Worm (Caenorhabditis elegans) whole organism, L1 larva: ENCODE data around the gene T04A6.2.

ENCODE experiments used
- C04F5.9 ChIP-seq: sonication (generic microtip); optimal IDR thresholded peaks from 2 replicates; lab custom pipeline; 2016; ENCODE audit warnings: missing genetic modification characterization, missing compliant biosample characterization
- C34B4.2 ChIP-seq: sonication (generic microtip); optimal IDR thresholded peaks from 2 replicates; lab custom pipeline; 2017; ENCODE audit warnings: mild to moderate bottlenecking, missing genetic modification characterization, missing compliant biosample characterization
- F16B12.6 ChIP-seq: fragments of 150-350 bp; optimal IDR thresholded peaks from 2 replicates; lab custom pipeline; 2014; ENCODE audit warnings: missing biosample characterization, missing genetic modification characterization
- Y116A8C.19 ChIP-seq: sonication (generic microtip); optimal IDR thresholded peaks from 2 replicates; lab custom pipeline; 2016; ENCODE audit warnings: missing compliant biosample characterization, missing genetic modification characterization, borderline replicate concordance
- aha-1 ChIP-seq: fragments of 150-350 bp; optimal IDR thresholded peaks from 2 replicates; lab custom pipeline; 2014; ENCODE audit warnings: missing biosample characterization, missing genetic modification characterization
- alr-1 ChIP-seq: fragments of 200-800 bp; sonication (Bioruptor generic); optimal IDR thresholded peaks from 2 replicates; lab custom pipeline; 2018; ENCODE audit warnings: borderline replicate concordance, mild to moderate bottlenecking, missing genetic modification characterization, missing compliant biosample characterization
- blmp-1 ChIP-seq: fragments of 150-350 bp; optimal IDR thresholded peaks from 2 replicates; lab custom pipeline; 2014; ENCODE audit warnings: missing biosample characterization, missing genetic modification characterization
- ceh-8 ChIP-seq: fragments of 200-800 bp; sonication (Bioruptor generic); optimal IDR thresholded peaks from 2 replicates; lab custom pipeline; 2018; ENCODE audit warnings: mild to moderate bottlenecking, missing genetic modification characterization, moderate library complexity, missing compliant biosample characterization
- ces-1 ChIP-seq: fragments of 150-350 bp; optimal IDR thresholded peaks from 2 replicates; lab custom pipeline; 2014; ENCODE audit warnings: missing biosample characterization, missing genetic modification reagents, missing genetic modification characterization
- efl-3 ChIP-seq: fragments of 200-800 bp; sonication (Bioruptor generic); optimal IDR thresholded peaks from 2 replicates; lab custom pipeline; 2018; ENCODE audit warnings: mild to moderate bottlenecking, missing genetic modification characterization, missing compliant biosample characterization
- egl-13 ChIP-seq: sonication (generic microtip); optimal IDR thresholded peaks from 2 replicates; lab custom pipeline; 2016; ENCODE audit warnings: missing genotype, missing genetic modification reagents, missing genetic modification characterization, missing compliant biosample characterization
- egl-27 ChIP-seq, 2 experiments: fragments of 150-350 bp in 1 of 2; sonication (generic microtip); optimal IDR thresholded peaks; 3 replicates each; lab custom pipeline; 2017 to 2018; ENCODE audit warnings: missing biosample characterization in 2 of 2, missing genetic modification characterization in 2 of 2, missing genetic modification reagents in 2 of 2
- elt-2 ChIP-seq: sonication (generic microtip); optimal IDR thresholded peaks from 2 replicates; lab custom pipeline; 2016; ENCODE audit warnings: missing genetic modification characterization, mild to moderate bottlenecking, inconsistent platforms, missing compliant biosample characterization, missing genetic modification reagents
- ets-5 ChIP-seq: fragments of 200-800 bp; sonication (Bioruptor generic); IDR thresholded peaks from 2 replicates; pipeline ENCODE4 v1.3.6; 2022; ENCODE audit warnings: missing genetic modification characterization, missing compliant biosample characterization
- fkh-10 ChIP-seq: sonication (generic microtip); optimal IDR thresholded peaks from 2 replicates; lab custom pipeline; 2017; ENCODE audit warnings: missing biosample characterization, missing genetic modification reagents, missing genetic modification characterization
- fkh-4 ChIP-seq: sonication (generic microtip); optimal IDR thresholded peaks from 2 replicates; lab custom pipeline; 2016; ENCODE audit warnings: missing compliant biosample characterization, missing genetic modification characterization, borderline replicate concordance
- fkh-8 ChIP-seq: sonication (generic microtip); optimal IDR thresholded peaks from 2 replicates; lab custom pipeline; 2016; ENCODE audit warnings: mild to moderate bottlenecking, missing genetic modification characterization, missing compliant biosample characterization
- grh-1 ChIP-seq: fragments of 200-800 bp; sonication (Bioruptor generic); IDR thresholded peaks from 2 replicates; pipeline ENCODE4 v1.3.6; 2022; ENCODE audit warnings: missing genetic modification reagents, missing genetic modification characterization, missing compliant biosample characterization
- hlh-4 ChIP-seq: sonication (generic microtip); optimal IDR thresholded peaks from 2 replicates; lab custom pipeline; 2016; ENCODE audit warnings: mild to moderate bottlenecking, missing genetic modification characterization, missing compliant biosample characterization
- hpl-2 ChIP-seq: fragments of 150-350 bp; optimal IDR thresholded peaks from 2 replicates; lab custom pipeline; 2014; ENCODE audit warnings: missing biosample characterization, missing genetic modification reagents, missing genetic modification characterization
- jun-1 ChIP-seq: fragments of 150-350 bp; optimal IDR thresholded peaks from 2 replicates; lab custom pipeline; 2014; ENCODE audit warnings: missing biosample characterization, missing genetic modification reagents, missing genetic modification characterization
- lin-13 ChIP-seq: fragments of 150-350 bp; optimal IDR thresholded peaks from 2 replicates; lab custom pipeline; 2014; ENCODE audit warnings: missing biosample characterization, missing genetic modification reagents, missing genetic modification characterization
- lin-35 ChIP-seq, 2 experiments: fragments of 150-350 bp; optimal IDR thresholded peaks; 2 replicates each; lab custom pipeline; 2014; ENCODE audit warnings: missing biosample characterization in 2 of 2, missing genetic modification characterization in 2 of 2, missing genetic modification reagents in 2 of 2
- lsy-2 ChIP-seq, 2 experiments: fragments of 150-350 bp; optimal IDR thresholded peaks; 2 replicates each; lab custom pipeline; 2014; ENCODE audit warnings: missing biosample characterization in 2 of 2, missing genetic modification characterization in 2 of 2
- mab-9 ChIP-seq: fragments of 200-800 bp; sonication (Bioruptor generic); IDR thresholded peaks from 2 replicates; pipeline ENCODE4 v1.3.6; 2022; ENCODE audit warnings: missing genetic modification reagents, missing genetic modification characterization, missing compliant biosample characterization
- mep-1 ChIP-seq: fragments of 150-350 bp; optimal IDR thresholded peaks from 2 replicates; lab custom pipeline; 2014; ENCODE audit warnings: missing biosample characterization, missing genetic modification characterization
- nhr-11 ChIP-seq: fragments of 150-350 bp; optimal IDR thresholded peaks from 2 replicates; lab custom pipeline; 2014; ENCODE audit warnings: missing biosample characterization, missing genetic modification characterization
- nhr-237 ChIP-seq: fragments of 150-350 bp; optimal IDR thresholded peaks from 2 replicates; lab custom pipeline; 2014; ENCODE audit warnings: missing biosample characterization, missing genetic modification characterization
- nhr-28 ChIP-seq: fragments of 150-350 bp; optimal IDR thresholded peaks from 2 replicates; lab custom pipeline; 2014; ENCODE audit warnings: missing biosample characterization, missing genetic modification characterization
- nhr-71 ChIP-seq: sonication (generic microtip); optimal IDR thresholded peaks from 2 replicates; lab custom pipeline; 2016; ENCODE audit warnings: mild to moderate bottlenecking, missing genetic modification characterization, moderate library complexity, missing compliant biosample characterization
- nhr-77 ChIP-seq: fragments of 150-350 bp; optimal IDR thresholded peaks from 2 replicates; lab custom pipeline; 2014; ENCODE audit warnings: missing biosample characterization, missing genetic modification characterization
- nhr-84 ChIP-seq: sonication (generic microtip); optimal IDR thresholded peaks from 2 replicates; lab custom pipeline; 2017; ENCODE audit warnings: missing biosample characterization, missing genetic modification characterization
- nhr-85 ChIP-seq: sonication (generic microtip); peaks from one replicate; lab custom pipeline; 2016; ENCODE audit warnings: missing genetic modification characterization, inconsistent platforms, missing compliant biosample characterization
- nhr-90 ChIP-seq: sonication (generic microtip); optimal IDR thresholded peaks from 2 replicates; lab custom pipeline; 2016; ENCODE audit warnings: mild to moderate bottlenecking, missing genetic modification characterization, missing compliant biosample characterization; ENCODE audit not compliant: poor library complexity
- pag-3 ChIP-seq: sonication (generic microtip); optimal IDR thresholded peaks from 2 replicates; lab custom pipeline; 2017; ENCODE audit warnings: missing genetic modification characterization, mild to moderate bottlenecking, missing compliant biosample characterization, antibody characterized with exemption, borderline replicate concordance; ENCODE audit not compliant: insufficient read depth
- pax-3 ChIP-seq: fragments of 200-800 bp; sonication (Bioruptor generic); optimal IDR thresholded peaks from 2 replicates; lab custom pipeline; 2018; ENCODE audit warnings: mild to moderate bottlenecking, missing genetic modification characterization, moderate library complexity, missing compliant biosample characterization
- pqm-1 ChIP-seq: sonication (generic microtip); optimal IDR thresholded peaks from 3 replicates; lab custom pipeline; 2017; ENCODE audit warnings: missing biosample characterization, missing genetic modification characterization
- rnt-1 ChIP-seq: sonication (generic microtip); optimal IDR thresholded peaks from 2 replicates; lab custom pipeline; 2016; ENCODE audit warnings: mild to moderate bottlenecking, missing genetic modification characterization, moderate library complexity, missing compliant biosample characterization
- skn-1 ChIP-seq: fragments of 150-350 bp; optimal IDR thresholded peaks from 2 replicates; lab custom pipeline; 2014; ENCODE audit warnings: missing biosample characterization, missing genetic modification characterization
- sptf-1 ChIP-seq: fragments of 150-350 bp; optimal IDR thresholded peaks from 2 replicates; lab custom pipeline; 2014; ENCODE audit warnings: missing biosample characterization, missing genetic modification characterization
- sup-37 ChIP-seq: fragments of 200-800 bp; sonication (Bioruptor generic); optimal IDR thresholded peaks from 2 replicates; lab custom pipeline; 2018; ENCODE audit warnings: mild to moderate bottlenecking, missing genetic modification characterization, missing compliant biosample characterization
- swsn-7 ChIP-seq: sonication (generic microtip); optimal IDR thresholded peaks from 2 replicates; lab custom pipeline; 2016; ENCODE audit warnings: missing genetic modification characterization, missing compliant biosample characterization
- tlp-1 ChIP-seq: fragments of 150-350 bp; optimal IDR thresholded peaks from 2 replicates; lab custom pipeline; 2014; ENCODE audit warnings: missing biosample characterization, missing genetic modification characterization
- unc-30 ChIP-seq: sonication (generic microtip); optimal IDR thresholded peaks from 2 replicates; lab custom pipeline; 2017; ENCODE audit warnings: missing biosample characterization, missing genetic modification characterization
- vab-15 ChIP-seq: sonication (generic microtip); optimal IDR thresholded peaks from 2 replicates; lab custom pipeline; 2017; ENCODE audit warnings: missing genotype, mild to moderate bottlenecking, missing genetic modification characterization, missing compliant biosample characterization
- xbp-1 ChIP-seq: sonication (generic microtip); optimal IDR thresholded peaks from 2 replicates; lab custom pipeline; 2016; ENCODE audit warnings: missing genetic modification characterization, missing compliant biosample characterization
- zip-4 ChIP-seq: fragments of 200-800 bp; sonication (Bioruptor generic); optimal IDR thresholded peaks from 2 replicates; lab custom pipeline; 2018; ENCODE audit warnings: mild to moderate bottlenecking, missing genetic modification characterization, moderate library complexity, missing compliant biosample characterization
- ztf-11 ChIP-seq, 2 experiments: sonication (generic microtip); optimal IDR thresholded peaks; 2 replicates each; lab custom pipeline; 2016 to 2017; ENCODE audit warnings: missing genetic modification characterization in 2 of 2, missing biosample characterization in 1 of 2, missing compliant biosample characterization in 1 of 2
- ztf-4 ChIP-seq: fragments of 150-350 bp; optimal IDR thresholded peaks from 2 replicates; lab custom pipeline; 2014; ENCODE audit warnings: missing biosample characterization, missing genetic modification characterization

The T04A6.2 gene

DNA sequence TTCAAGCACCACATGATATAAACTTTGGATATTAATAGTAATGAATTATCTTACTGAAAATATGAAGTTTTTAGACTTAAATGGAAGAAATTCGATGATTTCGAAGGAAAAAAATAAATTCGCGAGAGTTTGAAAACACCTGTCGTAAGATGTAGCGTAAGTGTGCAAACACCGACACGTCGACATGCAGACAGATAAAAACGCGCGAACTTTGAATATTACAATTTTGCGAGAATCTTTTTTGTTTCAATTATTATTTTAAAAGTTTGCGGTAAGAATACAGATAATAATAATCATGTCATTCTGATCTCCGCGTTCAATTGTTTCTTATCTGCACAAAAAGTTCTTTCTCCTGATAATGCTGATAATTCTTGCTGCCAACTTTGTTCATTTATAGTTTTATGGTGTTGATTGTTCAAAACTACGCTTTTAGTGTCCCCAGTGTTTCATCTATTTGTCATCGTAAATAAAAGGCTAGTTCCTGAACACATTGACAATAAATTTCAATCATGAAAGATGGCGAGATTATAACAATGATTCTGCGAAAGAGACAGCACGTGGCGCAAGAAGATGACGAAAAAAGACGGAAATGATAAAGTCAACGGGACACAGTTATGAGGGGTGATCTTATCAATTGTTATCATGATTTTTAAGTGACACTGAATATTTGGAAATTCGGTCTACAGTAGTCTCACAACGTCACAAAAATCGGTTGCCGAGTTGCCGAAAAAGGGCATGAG lies 29.4 kb downstream of the T04A6.2 start (continued):
- TF ChIP-seq nhr-71: peak; percentile 76
- no peak for TF ChIP-seq fkh-8 (tag; lab: Kevin White, UChicago)
- TF ChIP-seq nhr-85: peak; percentile 92
- TF ChIP-seq blmp-1 (tag; lab: Kevin White, UChicago): peak; percentile 60
- TF ChIP-seq lin-35 (GFP tag; optimal IDR thresholded peaks at IDR 0.05; lab: Kevin White, UChicago): peak in 1 of 2 experiments; percentile 48
- no peak for TF ChIP-seq mep-1 (tag; lab: Kevin White, UChicago)
- peak; percentile 11 for TF ChIP-seq F16B12.6 (tag; lab: Kevin White, UChicago)
- no peak for TF ChIP-seq sptf-1 (tag; lab: Kevin White, UChicago)
- TF ChIP-seq unc-30 (tag; lab: Kevin White, UChicago): no peak
- no peak for TF ChIP-seq ztf-11 (tag; optimal IDR thresholded peaks at IDR 0.05; lab: Kevin White, UChicago)
- TF ChIP-seq hpl-2: no peak
- no peak for TF ChIP-seq efl-3 (GFP tag; lab: Kevin White, UChicago)
- TF ChIP-seq lsy-2 (tag; optimal IDR thresholded peaks at IDR 0.05; lab: Kevin White, UChicago): peak in 1 of 2 experiments; percentile 14
- no peak for TF ChIP-seq skn-1 (tag; lab: Kevin White, UChicago)
- no peak for TF ChIP-seq hlh-4 (tag; lab: Kevin White, UChicago)
- TF ChIP-seq alr-1 (tag; lab: Kevin White, UChicago): no peak
- TF ChIP-seq rnt-1 (tag; lab: Kevin White, UChicago): no peak
- TF ChIP-seq vab-15 (tag; lab: Kevin White, UChicago): no peak
- no peak for TF ChIP-seq nhr-28
- TF ChIP-seq elt-2: peak; percentile 98
- no peak for TF ChIP-seq mab-9
- no peak for TF ChIP-seq nhr-237
- no peak for TF ChIP-seq nhr-11 (tag; lab: Kevin White, UChicago)
- TF ChIP-seq fkh-4 (tag; lab: Kevin White, UChicago): no peak
- TF ChIP-seq zip-4 (GFP tag; lab: Kevin White, UChicago): no peak
- TF ChIP-seq C04F5.9 (tag; lab: Kevin White, UChicago): no peak
- TF ChIP-seq C34B4.2 (tag; lab: Kevin White, UChicago): no peak
- TF ChIP-seq egl-27 (tag; optimal IDR thresholded peaks at IDR 0.05; lab: Kevin White, UChicago): no peak
- no peak for TF ChIP-seq xbp-1
- no peak for TF ChIP-seq aha-1 (tag; lab: Kevin White, UChicago)
- TF ChIP-seq ces-1 (GFP tag; lab: Kevin White, UChicago): no peak
- no peak for TF ChIP-seq grh-1 (GFP tag; lab: Robert Waterston, UW)
- no peak for TF ChIP-seq pax-3
- no peak for TF ChIP-seq ceh-8
- no peak for TF ChIP-seq swsn-7 (tag; lab: Kevin White, UChicago)
- no peak for TF ChIP-seq sup-37
- TF ChIP-seq pag-3 (tag; lab: Kevin White, UChicago): no peak
- no peak for TF ChIP-seq nhr-77 (tag; lab: Kevin White, UChicago)
- peak; percentile 9 for TF ChIP-seq pqm-1 (tag; lab: Kevin White, UChicago)
- TF ChIP-seq fkh-10: no peak
- TF ChIP-seq jun-1 (tag; lab: Kevin White, UChicago): no peak
- peak; percentile 27 for TF ChIP-seq ztf-4 (tag; lab: Kevin White, UChicago)
- TF ChIP-seq Y116A8C.19 (tag; lab: Kevin White, UChicago): no peak
- no peak for TF ChIP-seq ets-5 (GFP tag; lab: Robert Waterston, UW)
- TF ChIP-seq egl-13 (tag; lab: Kevin White, UChicago): no peak
- TF ChIP-seq tlp-1 (tag; lab: Kevin White, UChicago): no peak
- no peak for TF ChIP-seq lin-13 (GFP tag; lab: Kevin White, UChicago)
- no peak for TF ChIP-seq nhr-84 (tag; lab: Kevin White, UChicago)
- peak; percentile 63 for TF ChIP-seq nhr-90
